Worm (Caenorhabditis elegans): Measurements from ENCODE around the gene K02E10.5.

K02E10.5 gene

ce11 chrX:2483078-2483477 is 4.4 kb upstream of the K02E10.5 start, which contains the start of gene K02E10.4:
TSS of gene K02E10.4 (plus strand) at chrX:2483263.
- TF ChIP-seq tbx-2 (tag; optimal IDR thresholded peaks at IDR 0.05) (no peak), dve-1 (tag; optimal IDR thresholded peaks at IDR 0.05) (no peak), pha-2 (tag; optimal IDR thresholded peaks at IDR 0.05) (no peak), Y22D7AL.16 (tag; optimal IDR thresholded peaks at IDR 0.05) (no peak), ceh-14 (tag; optimal IDR thresholded peaks at IDR 0.05) (no peak), sox-4 (tag; optimal IDR thresholded peaks at IDR 0.05) (no peak), pros-1 (tag; optimal IDR thresholded peaks at IDR 0.05) (no peak), hlh-8 (tag; optimal IDR thresholded peaks at IDR 0.05) (no peak), mec-3 (tag; optimal IDR thresholded peaks at IDR 0.05; ENCODE audit: borderline replicate concordance) (no peak), che-1 (tag; optimal IDR thresholded peaks at IDR 0.05) (no peak), ets-4 (tag; optimal IDR thresholded peaks at IDR 0.05) (no peak), elt-4 (tag; optimal IDR thresholded peaks at IDR 0.05) (no peak), C38D4.7 (GFP tag; optimal IDR thresholded peaks at IDR 0.05) (no peak), ceh-24 (tag; optimal IDR thresholded peaks at IDR 0.05) (no peak), zip-5 (tag; optimal IDR thresholded peaks at IDR 0.05) (no peak)

ce11 chrX:2482622-2483021 is 3.9 kb upstream of the K02E10.5 start, which contains the start of gene K02E10.6:
TSS of gene K02E10.6 (minus strand) at chrX:2482770.
- TF ChIP-seq pag-3 (tag; optimal IDR thresholded peaks at IDR 0.05; ENCODE audit: borderline replicate concordance) (no peak), ceh-6 (GFP tag; optimal IDR thresholded peaks at IDR 0.05) (no peak), pha-2 (tag; optimal IDR thresholded peaks at IDR 0.05) (no peak), K02D7.2 (tag; optimal IDR thresholded peaks at IDR 0.05) (no peak), eyg-1 (tag; optimal IDR thresholded peaks at IDR 0.05) (no peak), fkh-6 (tag; optimal IDR thresholded peaks at IDR 0.05) (no peak), ceh-30 (tag; optimal IDR thresholded peaks at IDR 0.05) (no peak), che-1 (tag; optimal IDR thresholded peaks at IDR 0.05) (no peak), hlh-15 (tag; optimal IDR thresholded peaks at IDR 0.05) (no peak), ahr-1 (tag; optimal IDR thresholded peaks at IDR 0.05) (no peak), ceh-9 (tag; optimal IDR thresholded peaks at IDR 0.05) (no peak), ceh-31 (tag; optimal IDR thresholded peaks at IDR 0.05) (no peak), ceh-48 (tag; optimal IDR thresholded peaks at IDR 0.05) (no peak), pax-1 (tag; optimal IDR thresholded peaks at IDR 0.05) (no peak), hlh-6 (tag; optimal IDR thresholded peaks at IDR 0.05) (no peak), Y22D7AL.16 (tag; optimal IDR thresholded peaks at IDR 0.05) (no peak)

ce11 chrX:2475873-2476272 is 2.9 kb downstream of the K02E10.5 start, which contains the start of gene R04B3.3:
TSS of gene R04B3.3 (minus strand) at chrX:2475973.
- TF ChIP-seq ceh-18 (tag; optimal IDR thresholded peaks at IDR 0.05) (no peak), tbx-2 (tag; optimal IDR thresholded peaks at IDR 0.05) (no peak), ttx-3 (tag; optimal IDR thresholded peaks at IDR 0.05) (no peak), ceh-2 (tag; optimal IDR thresholded peaks at IDR 0.05) (no peak), odd-2 (tag; optimal IDR thresholded peaks at IDR 0.05) (no peak), fkh-6 (tag; optimal IDR thresholded peaks at IDR 0.05) (no peak), sdc-2 (tag; optimal IDR thresholded peaks at IDR 0.05) (no peak), mec-3 (tag; optimal IDR thresholded peaks at IDR 0.05; ENCODE audit: borderline replicate concordance) (no peak), ref-2 (tag; optimal IDR thresholded peaks at IDR 0.05) (no peak), madf-2 (tag; optimal IDR thresholded peaks at IDR 0.05) (no peak), ceh-48 (tag; optimal IDR thresholded peaks at IDR 0.05) (no peak), ceh-9 (tag; optimal IDR thresholded peaks at IDR 0.05) (no peak), npax-4 (tag; optimal IDR thresholded peaks at IDR 0.05) (no peak), lin-11 (tag; optimal IDR thresholded peaks at IDR 0.05) (no peak), zip-5 (tag; optimal IDR thresholded peaks at IDR 0.05) (no peak), che-1 (tag; optimal IDR thresholded peaks at IDR 0.05) (no peak), ceh-24 (tag; optimal IDR thresholded peaks at IDR 0.05) (no peak), nhr-11 (tag; optimal IDR thresholded peaks at IDR 0.05) (no peak)

- TF ChIP-seq fkh-6 (tag; optimal IDR thresholded peaks at IDR 0.05) (no peak), nhr-11 (tag; optimal IDR thresholded peaks at IDR 0.05) (no peak), ceh-31 (tag; optimal IDR thresholded peaks at IDR 0.05) (no peak), F13H6.1 (tag; optimal IDR thresholded peaks at IDR 0.05) (no peak), hlh-15 (tag; optimal IDR thresholded peaks at IDR 0.05) (no peak), C38D4.7 (GFP tag; optimal IDR thresholded peaks at IDR 0.05) (no peak), hlh-6 (tag; optimal IDR thresholded peaks at IDR 0.05) (no peak), ets-4 (tag; optimal IDR thresholded peaks at IDR 0.05) (no peak)
Measured at ce11 chrX:2473618-2474017, 5.1 kb downstream of the K02E10.5 start, which contains the start of gene R04B3.2. TSS of gene R04B3.2 (minus strand) at chrX:2473718.
